Worm (Caenorhabditis elegans) whole organism, L4 larva: Measurements from ENCODE around the gene F46E10.2.
A peak's percentile ranks its signal among the peaks of the same experiment; 100 is the strongest.

ENCODE experiments used
- D1046.2 ChIP-seq: fragments of 200-800 bp; sonication (Bioruptor generic); IDR thresholded peaks from 2 replicates; pipeline ENCODE4 v1.3.6; 2022; ENCODE audit warnings: missing genetic modification characterization, missing compliant biosample characterization
- F26F4.8 ChIP-seq: fragments of 200-800 bp; sonication (Bioruptor generic); conservative IDR thresholded peaks from 2 replicates; pipeline ENCODE4 v1.3.6; 2022; ENCODE audit warnings: missing genetic modification characterization, missing compliant biosample characterization
- F44E2.7 ChIP-seq: fragments of 200-800 bp; sonication (Bioruptor generic); IDR thresholded peaks from 2 replicates; pipeline ENCODE4 v2.1.2; 2022; ENCODE audit warnings: missing genetic modification characterization, missing compliant biosample characterization
- Y5F2A.4 ChIP-seq: fragments of 200-800 bp; sonication (Bioruptor generic); optimal IDR thresholded peaks from 2 replicates; lab custom pipeline; 2018; ENCODE audit warnings: mild to moderate bottlenecking, missing genetic modification characterization, missing compliant biosample characterization
- Y75B8A.6 ChIP-seq: fragments of 200-800 bp; sonication (Bioruptor generic); IDR thresholded peaks from 2 replicates; pipeline ENCODE4 v1.3.6; 2022; ENCODE audit warnings: missing genetic modification reagents, missing genetic modification characterization, missing compliant biosample characterization
- aha-1 ChIP-seq: fragments of 150-350 bp; peaks from one replicate; lab custom pipeline; 2014; ENCODE audit warnings: missing biosample characterization, missing genetic modification characterization
- arid-1 ChIP-seq: fragments of 200-800 bp; sonication (Bioruptor generic); conservative IDR thresholded peaks from 2 replicates; pipeline ENCODE4 v1.3.6; 2022; ENCODE audit warnings: missing genetic modification reagents, missing genetic modification characterization, missing compliant biosample characterization
- ceh-28 ChIP-seq: fragments of 150-350 bp; optimal IDR thresholded peaks from 2 replicates; lab custom pipeline; 2014; ENCODE audit warnings: missing biosample characterization, missing genetic modification reagents, missing genetic modification characterization
- ceh-32 ChIP-seq: sonication (generic microtip); optimal IDR thresholded peaks from 2 replicates; lab custom pipeline; 2016; ENCODE audit warnings: mild to moderate bottlenecking, missing genetic modification characterization, missing compliant biosample characterization; ENCODE audit not compliant: poor library complexity
- ceh-62 ChIP-seq: sonication (generic microtip); optimal IDR thresholded peaks from 2 replicates; lab custom pipeline; 2017; ENCODE audit warnings: missing biosample characterization, missing genetic modification characterization
- ces-1 ChIP-seq: fragments of 150-350 bp; sonication (generic microtip); optimal IDR thresholded peaks from 4 replicates; lab custom pipeline; 2014; ENCODE audit warnings: missing biosample characterization, missing genetic modification reagents, missing genetic modification characterization
- cey-2 ChIP-seq: sonication (generic microtip); optimal IDR thresholded peaks from 3 replicates; lab custom pipeline; 2017; ENCODE audit warnings: missing genetic modification characterization, mild to moderate bottlenecking, missing compliant biosample characterization, antibody characterized with exemption, borderline replicate concordance; ENCODE audit not compliant: insufficient read depth
- daf-12 ChIP-seq: fragments of 150-350 bp; optimal IDR thresholded peaks from 2 replicates; lab custom pipeline; 2014; ENCODE audit warnings: missing biosample characterization, missing genetic modification reagents, missing genetic modification characterization
- daf-16 ChIP-seq, 3 experiments: sonication (generic microtip); optimal IDR thresholded peaks; 2 replicates each; lab custom pipeline; 2016 to 2017; ENCODE audit warnings: missing genetic modification characterization in 3 of 3, missing genetic modification reagents in 3 of 3, mild to moderate bottlenecking in 2 of 3, missing compliant biosample characterization in 2 of 3, missing biosample characterization in 1 of 3, moderate library complexity in 1 of 3
- dmd-8 ChIP-seq: fragments of 200-800 bp; sonication (Bioruptor generic); IDR thresholded peaks from 2 replicates; pipeline ENCODE4 v1.3.6; 2022; ENCODE audit warnings: missing genetic modification characterization, missing compliant biosample characterization
- dmd-9 ChIP-seq: fragments of 200-800 bp; sonication (Bioruptor generic); IDR thresholded peaks from 2 replicates; pipeline ENCODE4 v1.3.6; 2022; ENCODE audit warnings: missing genetic modification reagents, missing genetic modification characterization, missing compliant biosample characterization
- dve-1 ChIP-seq: sonication (generic microtip); optimal IDR thresholded peaks from 2 replicates; lab custom pipeline; 2017; ENCODE audit warnings: antibody characterized with exemption, mild to moderate bottlenecking, missing genetic modification characterization, missing compliant biosample characterization; ENCODE audit not compliant: insufficient read depth
- egl-43 ChIP-seq: fragments of 200-800 bp; sonication (Bioruptor generic); IDR thresholded peaks from 2 replicates; pipeline ENCODE4 v1.3.6; 2022; ENCODE audit warnings: missing genetic modification reagents, missing genetic modification characterization, missing compliant biosample characterization
- gei-8 ChIP-seq: fragments of 200-800 bp; sonication (Bioruptor generic); optimal IDR thresholded peaks from 2 replicates; lab custom pipeline; 2018; ENCODE audit warnings: mild to moderate bottlenecking, missing genetic modification characterization, missing compliant biosample characterization
- hlh-11 ChIP-seq: fragments of 200-800 bp; sonication (Bioruptor generic); optimal IDR thresholded peaks from 2 replicates; lab custom pipeline; 2018; ENCODE audit warnings: mild to moderate bottlenecking, missing genetic modification characterization, missing compliant biosample characterization
- hlh-30 ChIP-seq: sonication (generic microtip); optimal IDR thresholded peaks from 2 replicates; lab custom pipeline; 2017; ENCODE audit warnings: antibody characterized with exemption, mild to moderate bottlenecking, missing genetic modification characterization, missing compliant biosample characterization; ENCODE audit not compliant: insufficient read depth
- lim-7 ChIP-seq: fragments of 200-800 bp; sonication (Bioruptor generic); IDR thresholded peaks from 2 replicates; pipeline ENCODE4 v1.3.6; 2022; ENCODE audit warnings: missing genetic modification characterization, missing compliant biosample characterization
- lir-3 ChIP-seq: sonication (generic microtip); optimal IDR thresholded peaks from 2 replicates; lab custom pipeline; 2016; ENCODE audit warnings: mild to moderate bottlenecking, missing genetic modification characterization, missing compliant biosample characterization
- mes-2 ChIP-seq: sonication (generic microtip); optimal IDR thresholded peaks from 2 replicates; lab custom pipeline; 2016; ENCODE audit warnings: missing genotype, mild to moderate bottlenecking, missing genetic modification characterization, missing compliant biosample characterization; ENCODE audit not compliant: poor library complexity, severe bottlenecking
- mxl-2 ChIP-seq: fragments of 200-800 bp; sonication (Bioruptor generic); conservative IDR thresholded peaks from 2 replicates; pipeline ENCODE4 v1.3.6; 2022; ENCODE audit warnings: missing genetic modification reagents, missing genetic modification characterization, missing compliant biosample characterization
- nhr-102 ChIP-seq: sonication (generic microtip); optimal IDR thresholded peaks from 2 replicates; lab custom pipeline; 2016; ENCODE audit warnings: mild to moderate bottlenecking, missing genetic modification characterization, moderate library complexity, missing compliant biosample characterization
- nhr-237 ChIP-seq: sonication (generic microtip); optimal IDR thresholded peaks from 2 replicates; lab custom pipeline; 2017; ENCODE audit warnings: missing biosample characterization, missing genetic modification characterization
- nhr-28 ChIP-seq: fragments of 150-350 bp; optimal IDR thresholded peaks from 2 replicates; lab custom pipeline; 2014; ENCODE audit warnings: missing biosample characterization, missing genetic modification characterization
- nhr-41 ChIP-seq: fragments of 200-800 bp; sonication (Bioruptor generic); IDR thresholded peaks from 2 replicates; pipeline ENCODE4 v1.3.6; 2022; ENCODE audit warnings: missing genetic modification reagents, missing genetic modification characterization, missing compliant biosample characterization
- nhr-48 ChIP-seq: sonication (generic microtip); optimal IDR thresholded peaks from 2 replicates; lab custom pipeline; 2016; ENCODE audit warnings: mild to moderate bottlenecking, missing genetic modification characterization, missing compliant biosample characterization
- pha-4 ChIP-seq, 2 experiments: fragments of 150-350 bp in 1 of 2; fragments of 200-800 bp in 1 of 2; sonication (Bioruptor generic) in 1 of 2; IDR thresholded peaks in 1 of 2; optimal IDR thresholded peaks in 1 of 2; 2 replicates each; pipeline versions ENCODE4 v1.3.6 to Lab custom; 2014 to 2022; ENCODE audit warnings: missing genetic modification characterization in 2 of 2, missing genetic modification reagents in 2 of 2, missing biosample characterization in 1 of 2, missing compliant biosample characterization in 1 of 2
- pqm-1 ChIP-seq: sonication (generic microtip); optimal IDR thresholded peaks from 2 replicates; lab custom pipeline; 2017; ENCODE audit warnings: missing biosample characterization, missing genetic modification characterization
- rbr-2 ChIP-seq: sonication (generic microtip); optimal IDR thresholded peaks from 2 replicates; lab custom pipeline; 2016; ENCODE audit warnings: missing genotype, missing genetic modification characterization, missing compliant biosample characterization
- saeg-2 ChIP-seq: fragments of 200-800 bp; sonication (Bioruptor generic); IDR thresholded peaks from 2 replicates; pipeline ENCODE4 v1.3.6; 2022; ENCODE audit warnings: missing genetic modification reagents, missing genetic modification characterization, missing compliant biosample characterization
- spr-1 ChIP-seq: sonication (generic microtip); optimal IDR thresholded peaks from 2 replicates; lab custom pipeline; 2016; ENCODE audit warnings: mild to moderate bottlenecking, missing genetic modification characterization, missing compliant biosample characterization
- unc-130 ChIP-seq: sonication (generic microtip); optimal IDR thresholded peaks from 2 replicates; lab custom pipeline; 2016; ENCODE audit warnings: missing genetic modification reagents, missing genetic modification characterization, missing compliant biosample characterization
- zfp-2 ChIP-seq: sonication (generic microtip); optimal IDR thresholded peaks from 2 replicates; lab custom pipeline; 2016; ENCODE audit warnings: mild to moderate bottlenecking, missing genetic modification characterization, missing compliant biosample characterization
- zfp-3 ChIP-seq: fragments of 200-800 bp; sonication (Bioruptor generic); conservative IDR thresholded peaks from 2 replicates; pipeline ENCODE4 v1.3.6; 2022; ENCODE audit warnings: missing genetic modification reagents, missing genetic modification characterization, missing compliant biosample characterization
- ztf-11 ChIP-seq: fragments of 150-350 bp; optimal IDR thresholded peaks from 2 replicates; lab custom pipeline; 2014; ENCODE audit warnings: missing biosample characterization, missing genetic modification characterization

F46E10.2 gene

DNA sequence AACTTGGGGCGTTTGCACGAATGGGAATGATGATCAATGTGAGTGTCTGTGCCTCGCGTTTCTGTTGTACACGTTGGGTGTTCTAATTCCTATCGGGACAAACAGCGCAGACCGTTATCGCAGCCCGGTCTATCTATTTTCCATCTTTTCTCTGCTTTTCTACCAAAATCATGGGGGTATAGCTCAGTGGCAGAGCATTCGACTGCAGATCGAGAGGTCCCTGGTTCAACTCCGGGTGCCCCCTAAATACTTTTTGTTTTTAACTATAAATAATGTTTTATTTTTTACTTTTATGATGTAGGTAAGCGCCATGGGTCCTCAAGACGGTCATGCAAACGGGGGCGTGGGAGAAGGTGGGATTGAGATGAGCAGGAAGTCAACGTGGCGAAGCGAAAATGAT, 39.4 kb downstream of the F46E10.2 start (continued):
- TF ChIP-seq rbr-2 (peak; percentile 44), nhr-237 (no peak), ztf-11 (no peak), zfp-2 (tag; lab: Kevin White, UChicago) (peak; percentile 30), spr-1 (tag; lab: Kevin White, UChicago) (peak; percentile 53), F44E2.7 (GFP tag; lab: Robert Waterston, UW) (peak; percentile 88; the same call in 1 of the 2 replicates), mxl-2 (GFP tag; lab: Robert Waterston, UW) (0 out of 2 replicates have a peak, but pooled peaks have one; percentile 42), nhr-41 (GFP tag; lab: Robert Waterston, UW) (0 out of 2 replicates have a peak, but pooled peaks have one; percentile 57), unc-130 (GFP tag; lab: Kevin White, UChicago) (peak; percentile 3), hlh-30 (tag; lab: Kevin White, UChicago) (no peak), cey-2 (tag; lab: Kevin White, UChicago) (no peak), Y5F2A.4 (GFP tag; lab: Kevin White, UChicago) (peak; percentile 53), ces-1 (GFP tag; lab: Kevin White, UChicago) (no peak), ceh-62 (tag; lab: Kevin White, UChicago) (no peak), D1046.2 (peak; percentile 52; the same call in 1 of the 2 replicates), ceh-28 (tag; lab: Kevin White, UChicago) (no peak), nhr-48 (tag; lab: Kevin White, UChicago) (peak; percentile 29), dve-1 (tag; lab: Kevin White, UChicago) (no peak), hlh-11 (tag; lab: Kevin White, UChicago) (no peak), dmd-9 (peak; percentile 67; the same call in 1 of the 2 replicates), egl-43 (no peak), lir-3 (tag; lab: Kevin White, UChicago) (peak; percentile 39), Y75B8A.6 (GFP tag; lab: Robert Waterston, UW) (no peak), mes-2 (tag; lab: Kevin White, UChicago) (no peak), lim-7 (GFP tag; lab: Robert Waterston, UW) (peak; percentile 96), daf-12 (tag; lab: Kevin White, UChicago) (no peak), pha-4 (GFP tag; IDR thresholded peaks at IDR 0.05; lab: Robert Waterston, UW) (peak; percentile 83; the same call in 1 of the 2 replicates), pha-4 (tag; optimal IDR thresholded peaks at IDR 0.05; lab: Kevin White, UChicago) (no peak), arid-1 (GFP tag; lab: Robert Waterston, UW) (peak; percentile 78), saeg-2 (GFP tag; lab: Robert Waterston, UW) (peak; percentile 10; the same call in 1 of the 2 replicates), zfp-3 (0 out of 2 replicates have a peak, but pooled peaks have one; percentile 65), ceh-32 (no peak), F26F4.8 (GFP tag; lab: Robert Waterston, UW) (peak; percentile 93), gei-8 (GFP tag; lab: Kevin White, UChicago) (peak; percentile 64)

DNA sequence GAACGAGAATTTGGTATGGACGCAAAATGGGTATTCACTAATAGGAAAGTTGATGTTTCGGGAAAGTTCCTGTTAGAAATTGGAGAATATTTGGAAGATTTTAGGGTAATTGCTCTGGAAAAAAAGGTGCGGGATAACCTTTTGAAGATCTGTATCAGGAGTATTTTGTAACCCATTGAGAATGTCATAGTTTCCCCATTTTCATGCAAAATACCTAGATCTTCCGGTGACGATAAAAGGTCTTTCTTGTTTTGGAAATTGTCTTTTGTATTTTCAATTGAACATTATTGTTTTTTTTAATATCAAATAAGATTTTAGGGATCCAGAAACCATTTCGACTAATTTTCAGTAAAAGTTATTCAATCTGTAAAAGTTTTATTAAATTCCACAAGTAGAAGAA, 41.4 kb downstream of the F46E10.2 start, which contains the start of gene spp-19:
Gene spp-19 (minus strand): TSS at position 101 of the 400 bp plus-strand sequence.
- TF ChIP-seq lim-7 (GFP tag; lab: Robert Waterston, UW): no peak
- TF ChIP-seq nhr-237: no peak
- no peak for TF ChIP-seq F26F4.8 (GFP tag; lab: Robert Waterston, UW)
- no peak for TF ChIP-seq dmd-8 (GFP tag; lab: Robert Waterston, UW)

DNA sequence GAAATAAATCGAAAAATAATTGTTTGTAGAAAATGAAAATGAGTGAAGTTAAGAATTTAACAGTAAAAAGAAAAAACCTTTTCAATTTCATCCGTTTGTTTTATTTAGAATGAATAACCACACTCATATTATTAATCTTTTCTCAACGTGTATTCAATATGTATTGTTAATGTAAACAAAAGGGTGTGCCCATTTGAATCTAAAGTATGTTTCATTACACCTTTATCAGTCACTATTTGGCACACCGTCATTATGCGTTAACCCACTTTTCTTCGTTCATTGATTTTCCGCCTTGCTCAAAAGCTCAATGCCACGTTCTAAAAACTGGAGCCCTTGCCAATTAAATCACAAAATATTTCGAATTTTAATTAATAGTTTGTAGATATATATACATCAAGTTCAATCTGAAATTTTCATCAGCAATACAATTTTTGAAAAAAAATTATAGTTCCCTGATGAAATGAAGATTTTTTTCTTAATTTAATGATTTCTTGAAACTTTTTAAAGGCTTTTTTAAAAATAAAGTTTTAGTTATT, 45.7 kb downstream of the F46E10.2 start, which contains the start of gene K04A8.1:
Gene K04A8.1 (plus strand): TSS at position 486 of the 536 bp plus-strand sequence.
- no peak for TF ChIP-seq daf-16 (GFP tag; optimal IDR thresholded peaks at IDR 0.05; lab: Kevin White, UChicago)
- TF ChIP-seq daf-16 (tag; optimal IDR thresholded peaks at IDR 0.05; lab: Kevin White, UChicago): peak; percentile 75
- peak; percentile 69 for TF ChIP-seq pqm-1 (tag; lab: Kevin White, UChicago)
- no peak for TF ChIP-seq nhr-102 (tag; lab: Kevin White, UChicago)
- peak; percentile 45 for TF ChIP-seq nhr-28 (tag; lab: Kevin White, UChicago)
- peak; percentile 50 for TF ChIP-seq dve-1 (tag; lab: Kevin White, UChicago)
- no peak for TF ChIP-seq aha-1
